Fruit fly (Drosophila melanogaster) Kc167 (cell line): Measurements from ENCODE around the gene CG17029.

ENCODE experiments used
- Sin3A ChIP-seq: fragments of >200 bp; optimal IDR thresholded peaks from 2 replicates; lab custom pipeline; 2018; ENCODE audit warnings: missing external identifiers
- insv ChIP-seq: fragments of >200 bp; optimal IDR thresholded peaks from 3 replicates; lab custom pipeline; 2018; ENCODE audit warnings: missing external identifiers
- psq ChIP-seq: fragments of >200 bp; optimal IDR thresholded peaks from 2 replicates; lab custom pipeline; 2017; ENCODE audit warnings: missing external identifiers

dm6 chr3L:15954784-15955427 lies 21.8 kb upstream of the CG17029 start, which contains the start of the genes Pka-C3 and GXIVsPLA2:
- TF ChIP-seq insv (lab: Kevin White, UChicago) (no peak), psq (lab: Kevin White, UChicago) (no peak), Sin3A (lab: Kevin White, UChicago) (no peak)
